Worm (Caenorhabditis elegans) whole organism, L1 larva: Measurements from ENCODE around the gene nhr-209.

Experiments used
- C04F5.9 ChIP-seq: sonication (generic microtip); optimal IDR thresholded peaks from 2 replicates; lab custom pipeline; 2016; ENCODE audit warnings: missing genetic modification characterization, missing compliant biosample characterization
- aha-1 ChIP-seq: fragments of 150-350 bp; optimal IDR thresholded peaks from 2 replicates; lab custom pipeline; 2014; ENCODE audit warnings: missing biosample characterization, missing genetic modification characterization
- alr-1 ChIP-seq: fragments of 200-800 bp; sonication (Bioruptor generic); optimal IDR thresholded peaks from 2 replicates; lab custom pipeline; 2018; ENCODE audit warnings: borderline replicate concordance, mild to moderate bottlenecking, missing genetic modification characterization, missing compliant biosample characterization
- aly-2 ChIP-seq: fragments of 150-350 bp; optimal IDR thresholded peaks from 2 replicates; lab custom pipeline; 2014; ENCODE audit warnings: missing biosample characterization, missing genetic modification characterization
- blmp-1 ChIP-seq: fragments of 150-350 bp; optimal IDR thresholded peaks from 2 replicates; lab custom pipeline; 2014; ENCODE audit warnings: missing biosample characterization, missing genetic modification characterization
- ceh-63 ChIP-seq: fragments of 200-800 bp; sonication (Bioruptor generic); optimal IDR thresholded peaks from 2 replicates; lab custom pipeline; 2018; ENCODE audit warnings: mild to moderate bottlenecking, missing genetic modification characterization, missing compliant biosample characterization
- ceh-8 ChIP-seq: fragments of 200-800 bp; sonication (Bioruptor generic); optimal IDR thresholded peaks from 2 replicates; lab custom pipeline; 2018; ENCODE audit warnings: mild to moderate bottlenecking, missing genetic modification characterization, moderate library complexity, missing compliant biosample characterization
- ceh-90 ChIP-seq: sonication (generic microtip); optimal IDR thresholded peaks from 2 replicates; lab custom pipeline; 2016; ENCODE audit warnings: missing genetic modification characterization, missing compliant biosample characterization
- ces-1 ChIP-seq: fragments of 150-350 bp; optimal IDR thresholded peaks from 2 replicates; lab custom pipeline; 2014; ENCODE audit warnings: missing biosample characterization, missing genetic modification reagents, missing genetic modification characterization
- dsc-1 ChIP-seq: sonication (generic microtip); optimal IDR thresholded peaks from 2 replicates; lab custom pipeline; 2016; ENCODE audit warnings: mild to moderate bottlenecking, missing genetic modification characterization, missing compliant biosample characterization
- egl-13 ChIP-seq: sonication (generic microtip); optimal IDR thresholded peaks from 2 replicates; lab custom pipeline; 2016; ENCODE audit warnings: missing genotype, missing genetic modification reagents, missing genetic modification characterization, missing compliant biosample characterization
- elt-2 ChIP-seq: sonication (generic microtip); optimal IDR thresholded peaks from 2 replicates; lab custom pipeline; 2016; ENCODE audit warnings: missing genetic modification characterization, mild to moderate bottlenecking, inconsistent platforms, missing compliant biosample characterization, missing genetic modification reagents
- elt-3 ChIP-seq, 6 experiments: fragments of 150-350 bp in 1 of 6; sonication (generic microtip); optimal IDR thresholded peaks; 2 replicates each; lab custom pipeline; 2017 to 2018; ENCODE audit warnings: missing biosample characterization in 6 of 6, missing genetic modification characterization in 6 of 6, inconsistent platforms in 1 of 6
- fkh-10 ChIP-seq: sonication (generic microtip); optimal IDR thresholded peaks from 2 replicates; lab custom pipeline; 2017; ENCODE audit warnings: missing biosample characterization, missing genetic modification reagents, missing genetic modification characterization
- fkh-8 ChIP-seq: sonication (generic microtip); optimal IDR thresholded peaks from 2 replicates; lab custom pipeline; 2016; ENCODE audit warnings: mild to moderate bottlenecking, missing genetic modification characterization, missing compliant biosample characterization
- fos-1 ChIP-seq: fragments of 150-350 bp; optimal IDR thresholded peaks from 2 replicates; lab custom pipeline; 2014; ENCODE audit warnings: missing biosample characterization, missing genetic modification characterization
- grh-1 ChIP-seq: fragments of 200-800 bp; sonication (Bioruptor generic); IDR thresholded peaks from 2 replicates; pipeline ENCODE4 v1.3.6; 2022; ENCODE audit warnings: missing genetic modification reagents, missing genetic modification characterization, missing compliant biosample characterization
- hlh-17 ChIP-seq: fragments of 200-800 bp; sonication (Bioruptor generic); optimal IDR thresholded peaks from 2 replicates; lab custom pipeline; 2018; ENCODE audit warnings: missing genetic modification characterization, mild to moderate bottlenecking, missing compliant biosample characterization, moderate library complexity, borderline replicate concordance
- hlh-4 ChIP-seq: sonication (generic microtip); optimal IDR thresholded peaks from 2 replicates; lab custom pipeline; 2016; ENCODE audit warnings: mild to moderate bottlenecking, missing genetic modification characterization, missing compliant biosample characterization
- hpl-2 ChIP-seq: fragments of 150-350 bp; optimal IDR thresholded peaks from 2 replicates; lab custom pipeline; 2014; ENCODE audit warnings: missing biosample characterization, missing genetic modification reagents, missing genetic modification characterization
- irx-1 ChIP-seq: sonication (generic microtip); optimal IDR thresholded peaks from 2 replicates; lab custom pipeline; 2016; ENCODE audit warnings: missing genetic modification characterization, missing compliant biosample characterization
- isw-1 ChIP-seq: fragments of 200-800 bp; sonication (Bioruptor generic); IDR thresholded peaks from 2 replicates; pipeline ENCODE4 v1.3.6; 2022; ENCODE audit warnings: missing genetic modification characterization, missing compliant biosample characterization
- lin-13 ChIP-seq: fragments of 150-350 bp; optimal IDR thresholded peaks from 2 replicates; lab custom pipeline; 2014; ENCODE audit warnings: missing biosample characterization, missing genetic modification reagents, missing genetic modification characterization
- lin-14 ChIP-seq: fragments of 200-800 bp; sonication (Bioruptor generic); optimal IDR thresholded peaks from 2 replicates; lab custom pipeline; 2018; ENCODE audit warnings: mild to moderate bottlenecking, missing genetic modification characterization, moderate library complexity, missing compliant biosample characterization
- lin-39 ChIP-seq: fragments of 150-350 bp; optimal IDR thresholded peaks from 2 replicates; lab custom pipeline; 2014; ENCODE audit warnings: missing biosample characterization, missing genetic modification reagents, missing genetic modification characterization
- lir-3 ChIP-seq: sonication (generic microtip); optimal IDR thresholded peaks from 2 replicates; lab custom pipeline; 2016; ENCODE audit warnings: mild to moderate bottlenecking, missing genetic modification characterization, moderate library complexity, missing compliant biosample characterization; ENCODE audit not compliant: poor library complexity
- lsy-2 ChIP-seq, 2 experiments: fragments of 150-350 bp; optimal IDR thresholded peaks; 2 replicates each; lab custom pipeline; 2014; ENCODE audit warnings: missing biosample characterization in 2 of 2, missing genetic modification characterization in 2 of 2
- mab-9 ChIP-seq: fragments of 200-800 bp; sonication (Bioruptor generic); IDR thresholded peaks from 2 replicates; pipeline ENCODE4 v1.3.6; 2022; ENCODE audit warnings: missing genetic modification reagents, missing genetic modification characterization, missing compliant biosample characterization
- mep-1 ChIP-seq: fragments of 150-350 bp; optimal IDR thresholded peaks from 2 replicates; lab custom pipeline; 2014; ENCODE audit warnings: missing biosample characterization, missing genetic modification characterization
- nhr-19 ChIP-seq: fragments of 200-800 bp; sonication (Bioruptor generic); conservative IDR thresholded peaks from 2 replicates; pipeline ENCODE4 v1.3.6; 2022; ENCODE audit warnings: missing genetic modification characterization, missing compliant biosample characterization
- nhr-20 ChIP-seq: sonication (generic microtip); optimal IDR thresholded peaks from 2 replicates; lab custom pipeline; 2016; ENCODE audit warnings: mild to moderate bottlenecking, missing genetic modification characterization, missing compliant biosample characterization
- nhr-71 ChIP-seq: sonication (generic microtip); optimal IDR thresholded peaks from 2 replicates; lab custom pipeline; 2016; ENCODE audit warnings: mild to moderate bottlenecking, missing genetic modification characterization, moderate library complexity, missing compliant biosample characterization
- nhr-84 ChIP-seq: sonication (generic microtip); optimal IDR thresholded peaks from 2 replicates; lab custom pipeline; 2017; ENCODE audit warnings: missing biosample characterization, missing genetic modification characterization
- nhr-90 ChIP-seq: sonication (generic microtip); optimal IDR thresholded peaks from 2 replicates; lab custom pipeline; 2016; ENCODE audit warnings: mild to moderate bottlenecking, missing genetic modification characterization, missing compliant biosample characterization; ENCODE audit not compliant: poor library complexity
- pag-3 ChIP-seq: sonication (generic microtip); optimal IDR thresholded peaks from 2 replicates; lab custom pipeline; 2017; ENCODE audit warnings: missing genetic modification characterization, mild to moderate bottlenecking, missing compliant biosample characterization, antibody characterized with exemption, borderline replicate concordance; ENCODE audit not compliant: insufficient read depth
- pax-3 ChIP-seq: fragments of 200-800 bp; sonication (Bioruptor generic); optimal IDR thresholded peaks from 2 replicates; lab custom pipeline; 2018; ENCODE audit warnings: mild to moderate bottlenecking, missing genetic modification characterization, moderate library complexity, missing compliant biosample characterization
- pqm-1 ChIP-seq: sonication (generic microtip); optimal IDR thresholded peaks from 3 replicates; lab custom pipeline; 2017; ENCODE audit warnings: missing biosample characterization, missing genetic modification characterization
- rnt-1 ChIP-seq: sonication (generic microtip); optimal IDR thresholded peaks from 2 replicates; lab custom pipeline; 2016; ENCODE audit warnings: mild to moderate bottlenecking, missing genetic modification characterization, moderate library complexity, missing compliant biosample characterization
- skn-1 ChIP-seq: fragments of 150-350 bp; optimal IDR thresholded peaks from 2 replicates; lab custom pipeline; 2014; ENCODE audit warnings: missing biosample characterization, missing genetic modification characterization
- snu-23 ChIP-seq: sonication (generic microtip); optimal IDR thresholded peaks from 2 replicates; lab custom pipeline; 2016; ENCODE audit warnings: missing genetic modification characterization, missing compliant biosample characterization
- sox-4 ChIP-seq: sonication (generic microtip); optimal IDR thresholded peaks from 2 replicates; lab custom pipeline; 2016; ENCODE audit warnings: missing genetic modification characterization, missing compliant biosample characterization
- sptf-1 ChIP-seq: fragments of 150-350 bp; optimal IDR thresholded peaks from 2 replicates; lab custom pipeline; 2014; ENCODE audit warnings: missing biosample characterization, missing genetic modification characterization
- swsn-7 ChIP-seq: sonication (generic microtip); optimal IDR thresholded peaks from 2 replicates; lab custom pipeline; 2016; ENCODE audit warnings: missing genetic modification characterization, missing compliant biosample characterization
- tbx-2 ChIP-seq: sonication (generic microtip); optimal IDR thresholded peaks from 2 replicates; lab custom pipeline; 2016; ENCODE audit warnings: missing genetic modification characterization, missing compliant biosample characterization
- tlp-1 ChIP-seq: fragments of 150-350 bp; optimal IDR thresholded peaks from 2 replicates; lab custom pipeline; 2014; ENCODE audit warnings: missing biosample characterization, missing genetic modification characterization
- unc-30 ChIP-seq: sonication (generic microtip); optimal IDR thresholded peaks from 2 replicates; lab custom pipeline; 2017; ENCODE audit warnings: missing biosample characterization, missing genetic modification characterization
- xbp-1 ChIP-seq: sonication (generic microtip); optimal IDR thresholded peaks from 2 replicates; lab custom pipeline; 2016; ENCODE audit warnings: missing genetic modification characterization, missing compliant biosample characterization
- zip-4 ChIP-seq: fragments of 200-800 bp; sonication (Bioruptor generic); optimal IDR thresholded peaks from 2 replicates; lab custom pipeline; 2018; ENCODE audit warnings: mild to moderate bottlenecking, missing genetic modification characterization, moderate library complexity, missing compliant biosample characterization
- ztf-11 ChIP-seq, 2 experiments: sonication (generic microtip); optimal IDR thresholded peaks; 2 replicates each; lab custom pipeline; 2016 to 2017; ENCODE audit warnings: missing genetic modification characterization in 2 of 2, missing biosample characterization in 1 of 2, missing compliant biosample characterization in 1 of 2
- ztf-4 ChIP-seq: fragments of 150-350 bp; optimal IDR thresholded peaks from 2 replicates; lab custom pipeline; 2014; ENCODE audit warnings: missing biosample characterization, missing genetic modification characterization

Gene nhr-209

DNA sequence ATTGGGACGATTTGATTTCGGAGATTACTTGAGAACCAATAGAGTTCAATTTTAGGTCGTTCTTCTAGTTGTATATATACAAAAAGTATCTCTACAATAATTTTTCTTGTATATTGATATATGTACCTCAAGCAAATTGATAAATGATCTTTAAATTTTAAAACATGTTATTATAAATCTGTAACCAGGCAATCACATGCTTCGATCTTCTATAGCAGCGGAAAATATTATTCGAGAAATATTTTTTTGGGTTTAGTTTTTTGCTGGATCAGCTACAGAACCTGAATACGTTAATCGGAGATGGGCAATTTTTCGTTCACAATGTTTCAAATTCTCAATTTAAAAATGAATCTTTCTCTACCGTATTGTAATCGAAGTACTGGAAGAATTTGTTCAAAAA lies 9.2 kb upstream of the nhr-209 start, which contains the start of gene R07B7.12:
Gene R07B7.12 (plus strand): TSS at position 301 of the 400 bp plus-strand sequence.
- TF ChIP-seq ceh-8 (GFP tag; lab: Kevin White, UChicago) (no peak), rnt-1 (tag; lab: Kevin White, UChicago) (no peak), ceh-63 (no peak), fos-1 (tag; lab: Kevin White, UChicago) (no peak), aly-2 (no peak), fkh-8 (tag; lab: Kevin White, UChicago) (no peak), nhr-90 (tag; lab: Kevin White, UChicago) (no peak), sox-4 (tag; lab: Kevin White, UChicago) (no peak), ztf-4 (tag; lab: Kevin White, UChicago) (no peak), tlp-1 (tag; lab: Kevin White, UChicago) (no peak), mep-1 (no peak), fkh-10 (GFP tag; lab: Kevin White, UChicago) (no peak), nhr-71 (tag; lab: Kevin White, UChicago) (no peak), pag-3 (tag; lab: Kevin White, UChicago) (no peak), pqm-1 (tag; lab: Kevin White, UChicago) (no peak)

ce11 chrV:12091759-12092158 lies 6.2 kb upstream of the nhr-209 start, which contains the start of gene nhr-206:
Gene nhr-206 (plus strand): TSS chrV:12092006.
- no peak for TF ChIP-seq dsc-1 (tag; lab: Kevin White, UChicago)
- TF ChIP-seq blmp-1 (tag; lab: Kevin White, UChicago), result peak; percentile 45
- TF ChIP-seq swsn-7, result no peak
- TF ChIP-seq nhr-20 (tag; lab: Kevin White, UChicago), result peak; percentile 70
- TF ChIP-seq hlh-17, result no peak
- no peak for TF ChIP-seq egl-13
- no peak for TF ChIP-seq zip-4 (GFP tag; lab: Kevin White, UChicago)
- no peak for TF ChIP-seq aha-1 (tag; lab: Kevin White, UChicago)
- no peak for TF ChIP-seq pqm-1 (tag; lab: Kevin White, UChicago)
- peak; percentile 22 for TF ChIP-seq elt-2 (tag; lab: Kevin White, UChicago)
- no peak for TF ChIP-seq sox-4 (tag; lab: Kevin White, UChicago)
- TF ChIP-seq fos-1 (tag; lab: Kevin White, UChicago), result no peak
- no peak for TF ChIP-seq ces-1 (GFP tag; lab: Kevin White, UChicago)
- peak in 1 of 2 experiments; percentile 11 for TF ChIP-seq lsy-2 (tag; optimal IDR thresholded peaks at IDR 0.05; lab: Kevin White, UChicago)
- no peak for TF ChIP-seq lin-39
- peak; percentile 17 for TF ChIP-seq lir-3 (tag; lab: Kevin White, UChicago)
- TF ChIP-seq xbp-1 (tag; lab: Kevin White, UChicago), result no peak
- no peak for TF ChIP-seq mab-9 (GFP tag; lab: Robert Waterston, UW)
- no peak for TF ChIP-seq nhr-84 (tag; lab: Kevin White, UChicago)
- TF ChIP-seq irx-1, result no peak
- no peak for TF ChIP-seq ceh-63
- peak; percentile 18 for TF ChIP-seq mep-1
- no peak for TF ChIP-seq pax-3 (tag; lab: Kevin White, UChicago)
- peak; percentile 9 for TF ChIP-seq tbx-2 (tag; lab: Kevin White, UChicago)
- TF ChIP-seq hpl-2 (GFP tag; lab: Kevin White, UChicago), result no peak
- peak in 2 of 6 experiments; percentile 13 to 31 for TF ChIP-seq elt-3 (tag; optimal IDR thresholded peaks at IDR 0.05; lab: Kevin White, UChicago)
- TF ChIP-seq ceh-90 (tag; lab: Kevin White, UChicago), result no peak
- TF ChIP-seq isw-1 (GFP tag; lab: Robert Waterston, UW), result no peak
- no peak for TF ChIP-seq grh-1 (GFP tag; lab: Robert Waterston, UW)
- TF ChIP-seq alr-1 (tag; lab: Kevin White, UChicago), result no peak
- peak; percentile 10 for TF ChIP-seq skn-1 (tag; lab: Kevin White, UChicago)
- no peak for TF ChIP-seq ztf-4 (tag; lab: Kevin White, UChicago)
- TF ChIP-seq nhr-19, result peak; percentile 21; the same call in 1 of the 2 replicates
- TF ChIP-seq fkh-10 (GFP tag; lab: Kevin White, UChicago), result no peak
- no peak for TF ChIP-seq hlh-4 (tag; lab: Kevin White, UChicago)
- no peak for TF ChIP-seq lin-13 (GFP tag; lab: Kevin White, UChicago)
- TF ChIP-seq ztf-11 (tag; optimal IDR thresholded peaks at IDR 0.05; lab: Kevin White, UChicago), result no peak
- no peak for TF ChIP-seq C04F5.9
- TF ChIP-seq snu-23 (GFP tag; lab: Kevin White, UChicago), result peak; percentile 52
- no peak for TF ChIP-seq unc-30
- TF ChIP-seq lin-14 (GFP tag; lab: Kevin White, UChicago), result peak; percentile 77
- no peak for TF ChIP-seq sptf-1
